Fruit fly (Drosophila melanogaster) whole organism: Measurements from ENCODE around the gene SkpC.

Source experiments
- CG8478 ChIP-seq: fragments of >200 bp; optimal IDR thresholded peaks from 2 replicates; lab custom pipeline; 2018; ENCODE audit warnings: inconsistent platforms
- Dll ChIP-seq: fragments of >200 bp; optimal IDR thresholded peaks from 2 replicates; lab custom pipeline; 2017
- pan ChIP-seq: fragments of >200 bp; optimal IDR thresholded peaks from 2 replicates; lab custom pipeline; 2017
- psq ChIP-seq: fragments of >200 bp; optimal IDR thresholded peaks from 2 replicates; lab custom pipeline; 2017
- usp ChIP-seq: fragments of >200 bp; optimal IDR thresholded peaks from 2 replicates; lab custom pipeline; 2017; ENCODE audit warnings: missing biosample characterization, missing genetic modification characterization, mixed read lengths

dm6 chrX:19827762-19828161 is 11.9 kb downstream of the SkpC start:
- TF ChIP-seq pan (lab: Kevin White, UChicago) (no peak), CG8478 (lab: Kevin White, UChicago) (no peak), usp (GFP tag; lab: Kevin White, UChicago) (no peak), Dll (lab: Kevin White, UChicago) (no peak), psq (lab: Kevin White, UChicago) (no peak)
